Fruit fly (Drosophila melanogaster) whole organism, pupa: ENCODE measurements around the gene CG16903.

Experiments used
- CG12605 ChIP-seq: fragments of 200-800 bp; sonication (Bioruptor generic); IDR thresholded peaks from 2 replicates; pipeline ENCODE4 v1.3.6; 2022; ENCODE audit warnings: missing biosample characterization, missing genetic modification characterization
- CG14655 ChIP-seq: fragments of 200-800 bp; sonication (Bioruptor generic); optimal IDR thresholded peaks from 3 replicates; lab custom pipeline; 2017; ENCODE audit warnings: mild to moderate bottlenecking, missing biosample characterization, missing genetic modification reagents, missing genetic modification characterization
- CG17806 ChIP-seq: fragments of 200-800 bp; sonication (Bioruptor generic); optimal IDR thresholded peaks from 2 replicates; lab custom pipeline; 2018; ENCODE audit warnings: missing biosample characterization, mild to moderate bottlenecking, missing genetic modification characterization, moderate library complexity
- CG32121 ChIP-seq: fragments of 200-800 bp; sonication (Bioruptor generic); IDR thresholded peaks from 2 replicates; pipeline ENCODE4 v1.3.6; 2022; ENCODE audit warnings: missing biosample characterization, missing genetic modification characterization
- CG34367 ChIP-seq: fragments of 200-800 bp; sonication (Bioruptor generic); optimal IDR thresholded peaks from 2 replicates; lab custom pipeline; 2018; ENCODE audit warnings: missing biosample characterization, mild to moderate bottlenecking, missing genetic modification characterization
- CG8301 ChIP-seq: fragments of 200-800 bp; sonication (Bioruptor generic); optimal IDR thresholded peaks from 2 replicates; lab custom pipeline; 2018; ENCODE audit warnings: missing biosample characterization, mild to moderate bottlenecking, missing genetic modification characterization
- EcR ChIP-seq: fragments of 200-800 bp; sonication (Bioruptor generic); optimal IDR thresholded peaks from 3 replicates; lab custom pipeline; 2019; ENCODE audit warnings: missing biosample characterization, missing genetic modification characterization, mild to moderate bottlenecking, moderate library complexity, missing genetic modification reagents
- Ets98B ChIP-seq: fragments of 200-800 bp; sonication (Bioruptor generic); IDR thresholded peaks from 2 replicates; pipeline ENCODE4 v1.3.6; 2022; ENCODE audit warnings: missing biosample characterization, missing genetic modification characterization
- Pif1A ChIP-seq: fragments of 200-800 bp; sonication (Bioruptor generic); optimal IDR thresholded peaks from 3 replicates; lab custom pipeline; 2016; ENCODE audit warnings: missing biosample characterization, missing genetic modification characterization
- Pif1B ChIP-seq: fragments of 200-800 bp; sonication (Bioruptor generic); optimal IDR thresholded peaks from 3 replicates; lab custom pipeline; 2016; ENCODE audit warnings: missing biosample characterization, missing genetic modification characterization
- Snoo ChIP-seq: fragments of 200-800 bp; sonication (Bioruptor generic); optimal IDR thresholded peaks from 3 replicates; lab custom pipeline; 2017; ENCODE audit warnings: missing biosample characterization, mild to moderate bottlenecking, missing genetic modification characterization, inconsistent platforms

- no peak for TF ChIP-seq CG17806 (tag; lab: Kevin White, UChicago)
- 0 out of 2 replicates have a peak, but pooled peaks have one; percentile 20 for TF ChIP-seq CG12605
- no peak for TF ChIP-seq Pif1A (GFP tag; lab: Kevin White, UChicago)
- no peak for TF ChIP-seq CG14655
- peak; percentile 19; the same call in 1 of the 2 replicates for TF ChIP-seq Ets98B (GFP tag; lab: Robert Waterston, UW)
- TF ChIP-seq Snoo (tag; lab: Kevin White, UChicago), result no peak
- TF ChIP-seq EcR (GFP tag; lab: Kevin White, UChicago), result no peak
- TF ChIP-seq CG8301, result no peak
- TF ChIP-seq CG32121 (GFP tag; lab: Robert Waterston, UW), result no peak
- no peak for TF ChIP-seq CG34367 (tag; lab: Kevin White, UChicago)
- no peak for TF ChIP-seq Pif1B
Observed at dm6 chrX:2125527-2126088, 45.4 kb upstream of the CG16903 start.
